Fruit fly (Drosophila melanogaster): Measurements from ENCODE around the gene CG2926.

The CG2926 gene

dm6 chr3R:5627552-5627951 lies 39.4 kb upstream of the CG2926 start, which contains the start of gene CG31551:
TSS of gene CG31551 (plus strand) at chr3R:5627852.
- no peak for TF ChIP-seq pad (GFP tag; optimal IDR thresholded peaks at IDR 0.05)

dm6 chr3R:5624115-5624878 lies 36.1 kb upstream of the CG2926 start, which contains the start of the genes Dph4, Spec2 and RpL13A:
TSS of gene Dph4 (minus strand) at chr3R:5624125.
TSS of gene Spec2 (minus strand) at chr3R:5624125.
TSS of gene RpL13A (plus strand) at chr3R:5624474.
- peak; percentile 95 for TF ChIP-seq CG12768 (GFP tag; optimal IDR thresholded peaks at IDR 0.05)
- no peak for TF ChIP-seq Hr96 (GFP tag; optimal IDR thresholded peaks at IDR 0.05)
- peak; percentile 92 for TF ChIP-seq bab1 (GFP tag; optimal IDR thresholded peaks at IDR 0.05)
- TF ChIP-seq CG7045 (GFP tag; optimal IDR thresholded peaks at IDR 0.05) = peak; percentile 94
- no peak for TF ChIP-seq CG5204 (GFP tag; optimal IDR thresholded peaks at IDR 0.05)
- TF ChIP-seq Crg-1 (GFP tag; optimal IDR thresholded peaks at IDR 0.05) = peak; percentile 98
- TF ChIP-seq ovo (GFP tag; optimal IDR thresholded peaks at IDR 0.05) = peak; percentile 94
- TF ChIP-seq cnc (optimal IDR thresholded peaks at IDR 0.05) = no peak
- peak; percentile 98 for TF ChIP-seq CG11617 (GFP tag; optimal IDR thresholded peaks at IDR 0.05)
- TF ChIP-seq cic (GFP tag; optimal IDR thresholded peaks at IDR 0.05) = peak; percentile 72
- peak; percentile 97 for TF ChIP-seq CG1620 (GFP tag; optimal IDR thresholded peaks at IDR 0.05)
- peak; percentile 96 for TF ChIP-seq CG7101 (tag; optimal IDR thresholded peaks at IDR 0.05)
- TF ChIP-seq CG33017 (tag; optimal IDR thresholded peaks at IDR 0.05) = peak; percentile 90
- TF ChIP-seq CG14711 (tag; optimal IDR thresholded peaks at IDR 0.05) = peak; percentile 73
- TF ChIP-seq toe (GFP tag; optimal IDR thresholded peaks at IDR 0.05) = no peak
- TF ChIP-seq kay (GFP tag; ENCODE audit: borderline replicate concordance) = no peak
- peak; percentile 85 for TF ChIP-seq Clk (GFP tag; optimal IDR thresholded peaks at IDR 0.05)
- TF ChIP-seq tj (GFP tag; optimal IDR thresholded peaks at IDR 0.05) = peak; percentile 88
- TF ChIP-seq Mnt (GFP tag; optimal IDR thresholded peaks at IDR 0.05) = peak; percentile 95
- TF ChIP-seq pad (GFP tag; optimal IDR thresholded peaks at IDR 0.05) = peak; percentile 85

- TF ChIP-seq pad (GFP tag; optimal IDR thresholded peaks at IDR 0.05) (peak; percentile 96), CG11617 (GFP tag; optimal IDR thresholded peaks at IDR 0.05) (peak; percentile 87), Clk (GFP tag; optimal IDR thresholded peaks at IDR 0.05) (peak; percentile 85), cnc (optimal IDR thresholded peaks at IDR 0.05) (no peak), CG14711 (tag; optimal IDR thresholded peaks at IDR 0.05) (peak; percentile 79), cic (GFP tag; optimal IDR thresholded peaks at IDR 0.05) (peak; percentile 96), CG7045 (GFP tag; optimal IDR thresholded peaks at IDR 0.05) (peak; percentile 91), Mnt (GFP tag; optimal IDR thresholded peaks at IDR 0.05) (peak; percentile 93), CG5204 (GFP tag; optimal IDR thresholded peaks at IDR 0.05) (peak; percentile 83), Crg-1 (GFP tag; optimal IDR thresholded peaks at IDR 0.05) (peak; percentile 98), CG33017 (tag; optimal IDR thresholded peaks at IDR 0.05) (peak; percentile 81), ovo (GFP tag; optimal IDR thresholded peaks at IDR 0.05) (peak; percentile 99), toe (GFP tag; optimal IDR thresholded peaks at IDR 0.05) (peak; percentile 93), bab1 (GFP tag; optimal IDR thresholded peaks at IDR 0.05) (peak; percentile 68), CG12768 (GFP tag; optimal IDR thresholded peaks at IDR 0.05) (peak; percentile 96), tj (GFP tag; optimal IDR thresholded peaks at IDR 0.05) (peak; percentile 41), CG1620 (GFP tag; optimal IDR thresholded peaks at IDR 0.05) (peak; percentile 95), Hr96 (GFP tag; optimal IDR thresholded peaks at IDR 0.05) (peak; percentile 87), kay (GFP tag; ENCODE audit: borderline replicate concordance) (no peak), CG7101 (tag; optimal IDR thresholded peaks at IDR 0.05) (peak; percentile 91)
Measured at dm6 chr3R:5622985-5623630, 34.9 kb upstream of the CG2926 start.

dm6 chr3R:5622406-5622752 lies 34.2 kb upstream of the CG2926 start:
- TF ChIP-seq Clk (GFP tag; optimal IDR thresholded peaks at IDR 0.05) = no peak

- no peak for TF ChIP-seq CG33017 (tag; optimal IDR thresholded peaks at IDR 0.05)
Measured at dm6 chr3R:5621714-5622405, 33.7 kb upstream of the CG2926 start.

dm6 chr3R:5620387-5620956 lies 32.3 kb upstream of the CG2926 start:
- TF ChIP-seq cnc (optimal IDR thresholded peaks at IDR 0.05) (no peak), CG11617 (GFP tag; optimal IDR thresholded peaks at IDR 0.05) (peak; percentile 5)
